Worm (Caenorhabditis elegans) whole organism, mixed stage, embryonic: ENCODE data around the gene jmjd-2.

ENCODE experiments used
- M03D4.4 ChIP-seq: sonication (generic microtip); optimal IDR thresholded peaks from 2 replicates; lab custom pipeline; 2017; ENCODE audit warnings: mild to moderate bottlenecking, missing genetic modification characterization, missing compliant biosample characterization
- bed-3 ChIP-seq: fragments of 200-800 bp; sonication (Bioruptor generic); optimal IDR thresholded peaks from 3 replicates; lab custom pipeline; 2018; ENCODE audit warnings: mild to moderate bottlenecking, missing genetic modification characterization, moderate library complexity, missing compliant biosample characterization
- blmp-1 ChIP-seq: fragments of 150-350 bp; optimal IDR thresholded peaks from 2 replicates; lab custom pipeline; 2014; ENCODE audit warnings: missing biosample characterization, missing genetic modification characterization
- ceh-39 ChIP-seq: fragments of 150-350 bp; optimal IDR thresholded peaks from 2 replicates; lab custom pipeline; 2014; ENCODE audit warnings: missing biosample characterization, missing genetic modification characterization
- ceh-43 ChIP-seq: fragments of 200-800 bp; sonication (Bioruptor generic); optimal IDR thresholded peaks from 2 replicates; lab custom pipeline; 2018; ENCODE audit warnings: mild to moderate bottlenecking, missing genetic modification characterization, moderate library complexity, missing compliant biosample characterization
- ces-1 ChIP-seq: fragments of 150-350 bp; optimal IDR thresholded peaks from 2 replicates; lab custom pipeline; 2014; ENCODE audit warnings: missing biosample characterization, missing genetic modification reagents, missing genetic modification characterization
- cnd-1 ChIP-seq: fragments of 200-800 bp; sonication (Bioruptor generic); optimal IDR thresholded peaks from 2 replicates; lab custom pipeline; 2018; ENCODE audit warnings: mild to moderate bottlenecking, missing genetic modification characterization, missing compliant biosample characterization
- drap-1 ChIP-seq: fragments of 200-800 bp; sonication (Bioruptor generic); optimal IDR thresholded peaks from 3 replicates; lab custom pipeline; 2018; ENCODE audit warnings: mild to moderate bottlenecking, missing genetic modification characterization, missing compliant biosample characterization
- elt-1 ChIP-seq: sonication (generic microtip); optimal IDR thresholded peaks from 2 replicates; lab custom pipeline; 2017; ENCODE audit warnings: missing genetic modification characterization, mild to moderate bottlenecking, missing compliant biosample characterization, antibody characterized with exemption, moderate library complexity, borderline replicate concordance; ENCODE audit not compliant: insufficient read depth
- elt-3 ChIP-seq: fragments of 150-350 bp; optimal IDR thresholded peaks from 2 replicates; lab custom pipeline; 2014; ENCODE audit warnings: missing biosample characterization, missing genetic modification characterization
- flh-1 ChIP-seq: fragments of 200-800 bp; sonication (Bioruptor generic); optimal IDR thresholded peaks from 2 replicates; lab custom pipeline; 2018; ENCODE audit warnings: mild to moderate bottlenecking, missing genetic modification characterization, moderate library complexity, missing compliant biosample characterization
- ham-2 ChIP-seq: fragments of 200-800 bp; sonication (Bioruptor generic); optimal IDR thresholded peaks from 2 replicates; lab custom pipeline; 2018; ENCODE audit warnings: mild to moderate bottlenecking, missing genetic modification characterization, missing compliant biosample characterization
- hlh-1 ChIP-seq: fragments of 150-350 bp; optimal IDR thresholded peaks from 2 replicates; lab custom pipeline; 2014; ENCODE audit warnings: missing biosample characterization, missing genetic modification reagents, missing genetic modification characterization
- lin-13 ChIP-seq: fragments of 150-350 bp; optimal IDR thresholded peaks from 2 replicates; lab custom pipeline; 2014; ENCODE audit warnings: missing biosample characterization, missing genetic modification characterization
- lin-32 ChIP-seq: fragments of 200-800 bp; sonication (Bioruptor generic); optimal IDR thresholded peaks from 2 replicates; lab custom pipeline; 2018; ENCODE audit warnings: mild to moderate bottlenecking, missing genetic modification characterization, missing compliant biosample characterization
- lsy-2 ChIP-seq: fragments of 150-350 bp; optimal IDR thresholded peaks from 2 replicates; lab custom pipeline; 2014; ENCODE audit warnings: missing biosample characterization, missing genetic modification characterization
- mab-5 ChIP-seq: fragments of 150-350 bp; optimal IDR thresholded peaks from 2 replicates; lab custom pipeline; 2014; ENCODE audit warnings: missing biosample characterization, missing genetic modification characterization
- mep-1 ChIP-seq: fragments of 150-350 bp; optimal IDR thresholded peaks from 2 replicates; lab custom pipeline; 2017; ENCODE audit warnings: missing biosample characterization, missing genetic modification reagents, missing genetic modification characterization, inconsistent platforms
- mls-2 ChIP-seq: sonication (generic microtip); optimal IDR thresholded peaks from 2 replicates; lab custom pipeline; 2016; ENCODE audit warnings: mild to moderate bottlenecking, missing genetic modification characterization, moderate library complexity, missing compliant biosample characterization
- nhr-12 ChIP-seq: fragments of 150-350 bp; optimal IDR thresholded peaks from 2 replicates; lab custom pipeline; 2014; ENCODE audit warnings: missing biosample characterization, missing genetic modification characterization
- nhr-2 ChIP-seq: fragments of 150-350 bp; optimal IDR thresholded peaks from 2 replicates; lab custom pipeline; 2014; ENCODE audit warnings: missing biosample characterization, missing genetic modification characterization
- nhr-237 ChIP-seq: fragments of 150-350 bp; optimal IDR thresholded peaks from 2 replicates; lab custom pipeline; 2014; ENCODE audit warnings: missing biosample characterization, missing genetic modification characterization
- nhr-28 ChIP-seq: fragments of 150-350 bp; optimal IDR thresholded peaks from 2 replicates; lab custom pipeline; 2014; ENCODE audit warnings: missing biosample characterization, missing genetic modification characterization
- nhr-76 ChIP-seq: sonication (generic microtip); optimal IDR thresholded peaks from 2 replicates; lab custom pipeline; 2017; ENCODE audit warnings: missing biosample characterization, missing genetic modification characterization
- pha-4 ChIP-seq: fragments of 150-350 bp; optimal IDR thresholded peaks from 2 replicates; lab custom pipeline; 2018; ENCODE audit warnings: missing biosample characterization, missing genetic modification reagents, missing genetic modification characterization
- sem-2 ChIP-seq: fragments of 200-800 bp; sonication (Bioruptor generic); optimal IDR thresholded peaks from 2 replicates; lab custom pipeline; 2018; ENCODE audit warnings: mild to moderate bottlenecking, missing genetic modification characterization, missing compliant biosample characterization
- snpc-4 ChIP-seq: fragments of 150-350 bp; optimal IDR thresholded peaks from 2 replicates; lab custom pipeline; 2014; ENCODE audit warnings: missing biosample characterization, missing genetic modification characterization
- sptf-1 ChIP-seq: sonication (generic microtip); optimal IDR thresholded peaks from 2 replicates; lab custom pipeline; 2017; ENCODE audit warnings: mild to moderate bottlenecking, missing genetic modification characterization, moderate library complexity, missing compliant biosample characterization
- tbx-8 ChIP-seq: fragments of 200-800 bp; sonication (Bioruptor generic); optimal IDR thresholded peaks from 2 replicates; lab custom pipeline; 2018; ENCODE audit warnings: mild to moderate bottlenecking, missing genetic modification characterization, moderate library complexity, missing compliant biosample characterization
- unc-120 ChIP-seq: sonication (generic microtip); optimal IDR thresholded peaks from 2 replicates; lab custom pipeline; 2017; ENCODE audit warnings: missing genetic modification characterization, missing compliant biosample characterization; ENCODE audit not compliant: poor library complexity, severe bottlenecking
- unc-39 ChIP-seq: fragments of 150-350 bp; optimal IDR thresholded peaks from 2 replicates; lab custom pipeline; 2014; ENCODE audit warnings: missing biosample characterization, missing genetic modification characterization
- unc-62 ChIP-seq: fragments of 150-350 bp; optimal IDR thresholded peaks from 2 replicates; lab custom pipeline; 2014; ENCODE audit warnings: missing biosample characterization, missing genetic modification reagents, missing genetic modification characterization
- zip-8 ChIP-seq: fragments of 150-350 bp; optimal IDR thresholded peaks from 2 replicates; lab custom pipeline; 2014; ENCODE audit warnings: missing biosample characterization, missing genetic modification characterization
- ztf-11 ChIP-seq: fragments of 150-350 bp; optimal IDR thresholded peaks from 2 replicates; lab custom pipeline; 2014; ENCODE audit warnings: missing biosample characterization, missing genetic modification characterization

The jmjd-2 gene

ce11 chrII:14187456-14187855, 55.9 kb downstream of the jmjd-2 start:
- TF ChIP-seq mls-2: no peak
- no peak for TF ChIP-seq cnd-1

ce11 chrII:14186937-14187336, 56.5 kb downstream of the jmjd-2 start:
- TF ChIP-seq lsy-2 (tag; lab: Kevin White, UChicago) (no peak), ztf-11 (tag; lab: Kevin White, UChicago) (peak; percentile 44), drap-1 (GFP tag; lab: Kevin White, UChicago) (no peak), zip-8 (tag; lab: Kevin White, UChicago) (peak; percentile 98), blmp-1 (no peak), bed-3 (GFP tag; lab: Kevin White, UChicago) (no peak), M03D4.4 (no peak), pha-4 (tag; lab: Kevin White, UChicago) (no peak), sem-2 (GFP tag; lab: Kevin White, UChicago) (no peak), ceh-39 (tag; lab: Kevin White, UChicago) (peak; percentile 15), nhr-76 (no peak), unc-39 (no peak), nhr-2 (peak; percentile 22), unc-62 (GFP tag; lab: Kevin White, UChicago) (peak; percentile 33), nhr-237 (tag; lab: Kevin White, UChicago) (no peak), snpc-4 (tag; lab: Kevin White, UChicago) (no peak), unc-120 (tag; lab: Kevin White, UChicago) (no peak), elt-1 (tag; lab: Kevin White, UChicago) (no peak), mls-2 (no peak), mab-5 (no peak), nhr-12 (tag; lab: Kevin White, UChicago) (no peak), mep-1 (tag; lab: Kevin White, UChicago) (no peak), sptf-1 (tag; lab: Kevin White, UChicago) (no peak), cnd-1 (peak; percentile 27), flh-1 (GFP tag; lab: Kevin White, UChicago) (no peak), elt-3 (tag; lab: Kevin White, UChicago) (no peak), hlh-1 (tag; lab: Kevin White, UChicago) (no peak), ces-1 (GFP tag; lab: Kevin White, UChicago) (no peak), lin-32 (GFP tag; lab: Kevin White, UChicago) (no peak), ham-2 (no peak), lin-13 (tag; lab: Kevin White, UChicago) (no peak), ceh-43 (GFP tag; lab: Kevin White, UChicago) (no peak), nhr-28 (tag; lab: Kevin White, UChicago) (no peak), tbx-8 (GFP tag; lab: Kevin White, UChicago) (no peak)
